Worm (Caenorhabditis elegans) whole organism, L4 larva: Measurements from ENCODE around the gene riok-3.

Experiments used
- D1046.2 ChIP-seq: fragments of 200-800 bp; sonication (Bioruptor generic); IDR thresholded peaks from 2 replicates; pipeline ENCODE4 v1.3.6; 2022; ENCODE audit warnings: missing genetic modification characterization, missing compliant biosample characterization
- ZK546.5 ChIP-seq, 2 experiments: sonication (generic microtip); optimal IDR thresholded peaks; 2 replicates each; lab custom pipeline; 2017; ENCODE audit warnings: missing biosample characterization in 2 of 2, missing genetic modification characterization in 2 of 2
- aha-1 ChIP-seq: fragments of 150-350 bp; peaks from one replicate; lab custom pipeline; 2014; ENCODE audit warnings: missing biosample characterization, missing genetic modification characterization
- aly-2 ChIP-seq: sonication (generic microtip); optimal IDR thresholded peaks from 2 replicates; lab custom pipeline; 2018; ENCODE audit warnings: missing biosample characterization, missing genetic modification characterization
- arid-1 ChIP-seq: fragments of 200-800 bp; sonication (Bioruptor generic); conservative IDR thresholded peaks from 2 replicates; pipeline ENCODE4 v1.3.6; 2022; ENCODE audit warnings: missing genetic modification reagents, missing genetic modification characterization, missing compliant biosample characterization
- ceh-20 ChIP-seq: fragments of 200-800 bp; sonication (Bioruptor generic); IDR thresholded peaks from 2 replicates; pipeline ENCODE4 v1.3.6; 2022; ENCODE audit warnings: missing genetic modification reagents, missing genetic modification characterization, missing compliant biosample characterization
- ceh-62 ChIP-seq: sonication (generic microtip); optimal IDR thresholded peaks from 2 replicates; lab custom pipeline; 2017; ENCODE audit warnings: missing biosample characterization, missing genetic modification characterization
- daf-8 ChIP-seq: fragments of 200-800 bp; sonication (Bioruptor generic); IDR thresholded peaks from 2 replicates; pipeline ENCODE4 v1.3.6; 2022; ENCODE audit warnings: missing genetic modification characterization, missing compliant biosample characterization
- dmd-9 ChIP-seq: fragments of 200-800 bp; sonication (Bioruptor generic); IDR thresholded peaks from 2 replicates; pipeline ENCODE4 v1.3.6; 2022; ENCODE audit warnings: missing genetic modification reagents, missing genetic modification characterization, missing compliant biosample characterization
- duxl-1 ChIP-seq: sonication (generic microtip); optimal IDR thresholded peaks from 2 replicates; lab custom pipeline; 2016; ENCODE audit warnings: mild to moderate bottlenecking, missing genetic modification characterization, moderate library complexity, missing compliant biosample characterization; ENCODE audit not compliant: poor library complexity
- egl-43 ChIP-seq: fragments of 200-800 bp; sonication (Bioruptor generic); IDR thresholded peaks from 2 replicates; pipeline ENCODE4 v1.3.6; 2022; ENCODE audit warnings: missing genetic modification reagents, missing genetic modification characterization, missing compliant biosample characterization
- fkh-10 ChIP-seq: fragments of 150-350 bp; optimal IDR thresholded peaks from 2 replicates; lab custom pipeline; 2014; ENCODE audit warnings: missing biosample characterization, missing genetic modification reagents, missing genetic modification characterization
- fos-1 ChIP-seq: fragments of 150-350 bp; optimal IDR thresholded peaks from 2 replicates; lab custom pipeline; 2014; ENCODE audit warnings: missing biosample characterization, missing genetic modification characterization
- gei-8 ChIP-seq: fragments of 200-800 bp; sonication (Bioruptor generic); optimal IDR thresholded peaks from 2 replicates; lab custom pipeline; 2018; ENCODE audit warnings: mild to moderate bottlenecking, missing genetic modification characterization, missing compliant biosample characterization
- hmg-1.1 ChIP-seq: fragments of 200-800 bp; sonication (Bioruptor generic); IDR thresholded peaks from 2 replicates; pipeline ENCODE4 v1.3.6; 2022; ENCODE audit warnings: missing genetic modification reagents, missing genetic modification characterization, missing compliant biosample characterization
- jun-1 ChIP-seq: fragments of 150-350 bp; optimal IDR thresholded peaks from 2 replicates; lab custom pipeline; 2014; ENCODE audit warnings: missing biosample characterization, missing genetic modification reagents, missing genetic modification characterization
- lim-7 ChIP-seq: fragments of 200-800 bp; sonication (Bioruptor generic); IDR thresholded peaks from 2 replicates; pipeline ENCODE4 v1.3.6; 2022; ENCODE audit warnings: missing genetic modification characterization, missing compliant biosample characterization
- lin-15B ChIP-seq: fragments of 150-350 bp; sonication (generic microtip); optimal IDR thresholded peaks from 3 replicates; lab custom pipeline; 2014; ENCODE audit warnings: missing biosample characterization, missing genetic modification characterization
- lin-29 ChIP-seq: fragments of 200-800 bp; sonication (Bioruptor generic); IDR thresholded peaks from 2 replicates; pipeline ENCODE4 v1.3.6; 2022; ENCODE audit warnings: missing genetic modification reagents, missing genetic modification characterization, missing compliant biosample characterization
- lin-38 ChIP-seq: fragments of 200-800 bp; sonication (Bioruptor generic); IDR thresholded peaks from 2 replicates; pipeline ENCODE4 v1.3.6; 2022; ENCODE audit warnings: missing genetic modification reagents, missing genetic modification characterization, missing compliant biosample characterization
- lsy-2 ChIP-seq, 2 experiments: fragments of 150-350 bp in 1 of 2; sonication (generic microtip) in 1 of 2; optimal IDR thresholded peaks; 2 replicates each; lab custom pipeline; 2014 to 2017; ENCODE audit warnings: missing biosample characterization in 2 of 2, missing genetic modification characterization in 2 of 2
- madf-9 ChIP-seq: fragments of 200-800 bp; sonication (Bioruptor generic); conservative IDR thresholded peaks from 2 replicates; pipeline ENCODE4 v1.3.6; 2022; ENCODE audit warnings: missing genetic modification reagents, missing genetic modification characterization, missing compliant biosample characterization
- mdl-1 ChIP-seq, 2 experiments: fragments of 150-350 bp in 1 of 2; sonication (generic microtip) in 1 of 2; optimal IDR thresholded peaks; 2 replicates each; lab custom pipeline; 2014 to 2017; ENCODE audit warnings: missing biosample characterization in 2 of 2, missing genetic modification characterization in 2 of 2
- mes-2 ChIP-seq: sonication (generic microtip); optimal IDR thresholded peaks from 2 replicates; lab custom pipeline; 2016; ENCODE audit warnings: missing genotype, mild to moderate bottlenecking, missing genetic modification characterization, missing compliant biosample characterization; ENCODE audit not compliant: poor library complexity, severe bottlenecking
- mxl-2 ChIP-seq: fragments of 200-800 bp; sonication (Bioruptor generic); conservative IDR thresholded peaks from 2 replicates; pipeline ENCODE4 v1.3.6; 2022; ENCODE audit warnings: missing genetic modification reagents, missing genetic modification characterization, missing compliant biosample characterization
- nhr-102 ChIP-seq: sonication (generic microtip); optimal IDR thresholded peaks from 2 replicates; lab custom pipeline; 2016; ENCODE audit warnings: mild to moderate bottlenecking, missing genetic modification characterization, moderate library complexity, missing compliant biosample characterization
- nhr-11 ChIP-seq: fragments of 150-350 bp; optimal IDR thresholded peaks from 2 replicates; lab custom pipeline; 2014; ENCODE audit warnings: missing biosample characterization, missing genetic modification characterization
- nhr-25 ChIP-seq: sonication (generic microtip); optimal IDR thresholded peaks from 2 replicates; lab custom pipeline; 2017; ENCODE audit warnings: missing genetic modification characterization, mild to moderate bottlenecking, missing compliant biosample characterization, antibody characterized with exemption, moderate library complexity, borderline replicate concordance; ENCODE audit not compliant: insufficient read depth
- nhr-41 ChIP-seq: fragments of 200-800 bp; sonication (Bioruptor generic); IDR thresholded peaks from 2 replicates; pipeline ENCODE4 v1.3.6; 2022; ENCODE audit warnings: missing genetic modification reagents, missing genetic modification characterization, missing compliant biosample characterization
- nhr-48 ChIP-seq: sonication (generic microtip); optimal IDR thresholded peaks from 2 replicates; lab custom pipeline; 2016; ENCODE audit warnings: mild to moderate bottlenecking, missing genetic modification characterization, missing compliant biosample characterization
- nhr-76 ChIP-seq: fragments of 150-350 bp; optimal IDR thresholded peaks from 2 replicates; lab custom pipeline; 2014; ENCODE audit warnings: missing biosample characterization, missing genetic modification characterization
- nhr-77 ChIP-seq: fragments of 150-350 bp; optimal IDR thresholded peaks from 2 replicates; lab custom pipeline; 2014; ENCODE audit warnings: missing biosample characterization, missing genetic modification characterization
- php-3 ChIP-seq: fragments of 200-800 bp; sonication (Bioruptor generic); IDR thresholded peaks from 2 replicates; pipeline ENCODE4 v1.3.6; 2022; ENCODE audit warnings: missing genetic modification reagents, missing genetic modification characterization, missing compliant biosample characterization
- rbr-2 ChIP-seq: sonication (generic microtip); optimal IDR thresholded peaks from 2 replicates; lab custom pipeline; 2016; ENCODE audit warnings: missing genotype, missing genetic modification characterization, missing compliant biosample characterization
- saeg-2 ChIP-seq: fragments of 200-800 bp; sonication (Bioruptor generic); IDR thresholded peaks from 2 replicates; pipeline ENCODE4 v1.3.6; 2022; ENCODE audit warnings: missing genetic modification reagents, missing genetic modification characterization, missing compliant biosample characterization
- set-16 ChIP-seq: fragments of 200-800 bp; sonication (Bioruptor generic); IDR thresholded peaks from 2 replicates; pipeline ENCODE4 v1.3.6; 2022; ENCODE audit warnings: missing genetic modification reagents, missing genetic modification characterization, missing compliant biosample characterization
- skn-1 ChIP-seq: fragments of 150-350 bp; optimal IDR thresholded peaks from 2 replicates; lab custom pipeline; 2014; ENCODE audit warnings: missing biosample characterization, missing genetic modification characterization
- snpc-4 ChIP-seq: fragments of 150-350 bp; optimal IDR thresholded peaks from 2 replicates; lab custom pipeline; 2014; ENCODE audit warnings: missing biosample characterization, missing genetic modification characterization
- unc-130 ChIP-seq: sonication (generic microtip); optimal IDR thresholded peaks from 2 replicates; lab custom pipeline; 2016; ENCODE audit warnings: missing genetic modification reagents, missing genetic modification characterization, missing compliant biosample characterization
- unc-62 ChIP-seq, 3 experiments: fragments of 150-350 bp in 1 of 3; sonication (generic microtip); optimal IDR thresholded peaks in 2 of 3; peaks in 1 of 3; 1 replicate in 1 of 3; 2 replicates in 2 of 3; lab custom pipeline; 2014 to 2017; ENCODE audit warnings: missing biosample characterization in 3 of 3, missing genetic modification characterization in 3 of 3, missing genetic modification reagents in 3 of 3, missing genotype in 1 of 3
- zfp-2 ChIP-seq: sonication (generic microtip); optimal IDR thresholded peaks from 2 replicates; lab custom pipeline; 2016; ENCODE audit warnings: mild to moderate bottlenecking, missing genetic modification characterization, missing compliant biosample characterization
- zip-11 ChIP-seq: fragments of 200-800 bp; sonication (Bioruptor generic); IDR thresholded peaks from 2 replicates; pipeline ENCODE4 v1.3.6; 2022; ENCODE audit warnings: missing genetic modification characterization, missing compliant biosample characterization

Gene riok-3

ce11 chrIII:9772394-9772793, 32.4 kb downstream of the riok-3 start:
- peak in 1 of 2 experiments; percentile 25 for TF ChIP-seq unc-62 (GFP tag; optimal IDR thresholded peaks at IDR 0.05 in 1 of 2; lab: Kevin White, UChicago)
- TF ChIP-seq unc-62 (tag; optimal IDR thresholded peaks at IDR 0.05; lab: Kevin White, UChicago): no peak
- TF ChIP-seq fkh-10 (GFP tag; lab: Kevin White, UChicago): no peak
- no peak for TF ChIP-seq nhr-102
- no peak for TF ChIP-seq zfp-2 (tag; lab: Kevin White, UChicago)
- TF ChIP-seq lin-38: 0 out of 2 replicates have a peak, but pooled peaks have one; percentile 27
- TF ChIP-seq arid-1 (GFP tag; lab: Robert Waterston, UW): no peak
- TF ChIP-seq egl-43: no peak
- no peak for TF ChIP-seq php-3 (GFP tag; lab: Robert Waterston, UW)
- TF ChIP-seq D1046.2 (GFP tag; lab: Robert Waterston, UW): 0 out of 2 replicates have a peak, but pooled peaks have one; percentile 50
- TF ChIP-seq duxl-1: no peak
- no peak for TF ChIP-seq gei-8 (GFP tag; lab: Kevin White, UChicago)
- no peak for TF ChIP-seq nhr-77
- no peak for TF ChIP-seq nhr-11 (tag; lab: Kevin White, UChicago)
- TF ChIP-seq daf-8: no peak

DNA sequence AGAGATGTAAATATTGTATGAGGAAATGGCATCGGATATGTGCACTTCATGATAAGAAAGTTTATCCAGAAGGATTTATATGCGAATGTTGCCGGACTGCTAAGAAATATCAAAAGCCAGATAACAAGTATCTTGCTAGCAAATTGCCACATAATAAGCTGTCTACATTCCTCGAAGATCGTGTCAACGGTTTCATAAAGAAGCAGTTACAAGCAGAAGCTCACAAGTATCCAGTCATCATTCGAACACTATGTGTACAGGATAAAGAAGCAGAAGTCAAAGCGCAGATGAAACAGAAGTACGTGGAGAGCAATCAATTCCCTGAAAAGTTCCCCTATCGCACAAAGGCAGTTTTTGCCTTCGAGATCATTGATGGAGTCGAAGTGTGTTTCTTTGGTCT, 34.2 kb downstream of the riok-3 start:
- TF ChIP-seq ZK546.5 (tag; optimal IDR thresholded peaks at IDR 0.05; lab: Kevin White, UChicago): no peak
- no peak for TF ChIP-seq lim-7 (GFP tag; lab: Robert Waterston, UW)
- peak in 1 of 2 experiments; percentile 97 for TF ChIP-seq unc-62 (GFP tag; optimal IDR thresholded peaks at IDR 0.05 in 1 of 2; lab: Kevin White, UChicago)
- no peak for TF ChIP-seq unc-62 (tag; optimal IDR thresholded peaks at IDR 0.05; lab: Kevin White, UChicago)
- no peak for TF ChIP-seq saeg-2 (GFP tag; lab: Robert Waterston, UW)
- no peak for TF ChIP-seq arid-1 (GFP tag; lab: Robert Waterston, UW)
- no peak for TF ChIP-seq skn-1 (tag; lab: Kevin White, UChicago)

ce11 chrIII:9768023-9768422, 36.8 kb downstream of the riok-3 start:
- TF ChIP-seq jun-1 (tag; lab: Kevin White, UChicago): no peak
- TF ChIP-seq unc-62 (GFP tag; optimal IDR thresholded peaks at IDR 0.05 in 1 of 2; lab: Kevin White, UChicago): peak in 1 of 2 experiments; percentile 17
- no peak for TF ChIP-seq unc-62 (tag; optimal IDR thresholded peaks at IDR 0.05; lab: Kevin White, UChicago)
- TF ChIP-seq lim-7 (GFP tag; lab: Robert Waterston, UW): 0 out of 2 replicates have a peak, but pooled peaks have one; percentile 14
- TF ChIP-seq dmd-9 (GFP tag; lab: Robert Waterston, UW): 0 out of 2 replicates have a peak, but pooled peaks have one; percentile 55
- peak; percentile 69 for TF ChIP-seq set-16 (GFP tag; lab: Robert Waterston, UW)
- no peak for TF ChIP-seq rbr-2 (tag; lab: Kevin White, UChicago)
- no peak for TF ChIP-seq aly-2 (tag; lab: Kevin White, UChicago)

DNA sequence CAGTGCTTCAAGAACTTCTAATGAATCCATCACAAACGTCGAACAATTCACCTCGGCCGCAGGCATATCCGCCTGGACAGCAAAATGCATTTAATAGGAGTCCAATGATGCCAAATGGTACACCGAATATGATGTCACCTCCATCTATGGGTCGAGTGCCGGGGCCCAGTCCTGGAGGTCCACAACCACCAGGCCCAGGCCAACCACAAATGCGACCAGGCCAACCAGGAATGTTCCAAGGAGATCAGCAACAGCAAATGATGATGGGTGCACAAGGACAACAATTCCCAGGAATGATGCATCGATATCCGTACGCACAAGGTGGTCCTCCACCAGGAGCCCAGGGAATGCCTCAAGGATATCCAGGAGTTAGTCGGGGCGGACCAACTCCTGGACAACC, 37.7 kb downstream of the riok-3 start:
- TF ChIP-seq aha-1 (tag; lab: Kevin White, UChicago): peak; percentile 50
- no peak for TF ChIP-seq fos-1 (tag; lab: Kevin White, UChicago)
- TF ChIP-seq unc-62 (GFP tag; optimal IDR thresholded peaks at IDR 0.05 in 1 of 2; lab: Kevin White, UChicago): peak in 1 of 2 experiments; percentile 57
- no peak for TF ChIP-seq unc-62 (tag; optimal IDR thresholded peaks at IDR 0.05; lab: Kevin White, UChicago)

DNA sequence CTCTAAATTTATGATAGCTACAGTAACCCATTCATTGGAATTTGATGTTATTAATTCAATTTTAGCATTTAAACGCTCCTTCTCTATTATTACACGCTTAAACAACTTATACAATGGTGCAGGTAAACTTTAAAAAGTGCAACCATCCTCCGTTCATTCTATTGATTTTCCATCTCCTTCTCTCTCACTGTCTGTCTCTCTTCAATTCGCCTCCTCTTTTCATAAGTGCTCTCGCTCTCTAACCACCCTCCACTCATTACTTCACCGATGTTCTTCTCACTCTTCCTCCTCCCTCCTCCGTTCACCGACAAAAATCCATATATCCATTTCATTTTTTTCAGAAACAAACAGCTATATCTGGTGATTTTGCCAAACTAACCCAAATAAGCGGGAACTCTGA, 38.6 kb downstream of the riok-3 start, which contains the start of gene cbp-1:
Gene cbp-1, plus strand, starts transcription at position 335 of the 400 bp plus-strand sequence.
- TF ChIP-seq ceh-20 (GFP tag; lab: Robert Waterston, UW): no peak
- TF ChIP-seq zip-11: no peak
- TF ChIP-seq ceh-62 (tag; lab: Kevin White, UChicago): no peak
- peak; percentile 97 for TF ChIP-seq aha-1 (tag; lab: Kevin White, UChicago)
- no peak for TF ChIP-seq unc-130 (GFP tag; lab: Kevin White, UChicago)
- TF ChIP-seq nhr-41: no peak
- TF ChIP-seq nhr-25: no peak
- no peak for TF ChIP-seq nhr-76 (tag; lab: Kevin White, UChicago)
- TF ChIP-seq rbr-2 (tag; lab: Kevin White, UChicago): no peak
- TF ChIP-seq lsy-2 (tag; optimal IDR thresholded peaks at IDR 0.05; lab: Kevin White, UChicago): peak; percentile 4 to 70
- TF ChIP-seq nhr-48: no peak
- TF ChIP-seq daf-8: no peak
- TF ChIP-seq mdl-1 (tag; optimal IDR thresholded peaks at IDR 0.05; lab: Kevin White, UChicago): no peak
- no peak for TF ChIP-seq lin-29 (GFP tag; lab: Robert Waterston, UW)
- no peak for TF ChIP-seq lin-15B (tag; lab: Kevin White, UChicago)
- no peak for TF ChIP-seq mxl-2
- TF ChIP-seq gei-8 (GFP tag; lab: Kevin White, UChicago): no peak
- TF ChIP-seq nhr-77: no peak
- peak; percentile 63 for TF ChIP-seq mes-2 (tag; lab: Kevin White, UChicago)
- no peak for TF ChIP-seq snpc-4 (tag; lab: Kevin White, UChicago)
- peak; percentile 39; the same call in 1 of the 2 replicates for TF ChIP-seq hmg-1.1 (GFP tag; lab: Robert Waterston, UW)
- TF ChIP-seq madf-9 (GFP tag; lab: Robert Waterston, UW): no peak
